Worm (Caenorhabditis elegans) whole organism, L4/young adult: ENCODE measurements around the gene C35D10.1.

Experiments
- W03F9.2 ChIP-seq: fragments of 150-350 bp; optimal IDR thresholded peaks from 2 replicates; lab custom pipeline; 2014; ENCODE audit warnings: missing biosample characterization, missing genetic modification characterization
- dao-5 ChIP-seq: sonication (generic microtip); optimal IDR thresholded peaks from 2 replicates; lab custom pipeline; 2016; ENCODE audit warnings: missing genotype, missing genetic modification characterization, moderate library complexity, missing compliant biosample characterization
- him-1 ChIP-seq: sonication (generic microtip); optimal IDR thresholded peaks from 2 replicates; lab custom pipeline; 2016; ENCODE audit warnings: missing genotype, missing genetic modification reagents, missing genetic modification characterization, missing compliant biosample characterization

DNA sequence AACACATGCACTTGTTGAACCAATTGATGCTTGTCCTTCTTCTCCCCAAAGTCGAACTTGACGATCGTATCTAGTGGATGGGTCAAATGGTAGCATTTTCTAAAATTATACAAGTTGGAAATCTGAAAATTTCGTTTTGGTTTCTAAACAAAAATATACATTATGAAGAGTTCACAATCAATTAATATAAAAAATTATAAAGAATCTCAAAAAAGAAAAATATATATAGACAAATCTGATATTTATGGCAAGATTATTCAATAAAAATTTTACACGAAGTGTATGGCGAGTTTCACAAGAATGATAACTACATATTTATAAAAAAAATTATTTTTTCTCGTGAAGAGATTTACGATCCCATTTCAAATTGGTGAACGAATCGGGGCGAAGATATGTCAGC, 40.7 kb downstream of the C35D10.1 start, which contains the start of gene ula-1:
- TF ChIP-seq dao-5 (tag; lab: Kevin White, UChicago) (no peak), him-1 (no peak), W03F9.2 (tag; lab: Kevin White, UChicago) (no peak)
